Fruit fly (Drosophila melanogaster) whole organism: ENCODE measurements around the gene Acat1.

Experiments used
- CG8478 ChIP-seq: fragments of >200 bp; optimal IDR thresholded peaks from 2 replicates; lab custom pipeline; 2018; ENCODE audit warnings: inconsistent platforms
- Dll ChIP-seq: fragments of >200 bp; optimal IDR thresholded peaks from 2 replicates; lab custom pipeline; 2017
- EcR ChIP-seq, 2 experiments: fragments of >200 bp; optimal IDR thresholded peaks; 2 replicates each; lab custom pipeline; 2017; ENCODE audit warnings: missing biosample characterization in 2 of 2, missing genetic modification characterization in 2 of 2, missing genetic modification reagents in 2 of 2
- pan ChIP-seq: fragments of >200 bp; optimal IDR thresholded peaks from 2 replicates; lab custom pipeline; 2017
- psq ChIP-seq: fragments of >200 bp; optimal IDR thresholded peaks from 2 replicates; lab custom pipeline; 2017
- usp ChIP-seq: fragments of >200 bp; optimal IDR thresholded peaks from 2 replicates; lab custom pipeline; 2017; ENCODE audit warnings: missing biosample characterization, missing genetic modification characterization, mixed read lengths

The Acat1 gene

dm6 chrX:7883926-7884325 lies 4.7 kb downstream of the Acat1 start, which contains the start of gene Ir7f:
Gene Ir7f (minus strand): TSS chrX:7884026.
- TF ChIP-seq usp (GFP tag; lab: Kevin White, UChicago) (no peak), CG8478 (lab: Kevin White, UChicago) (no peak), pan (lab: Kevin White, UChicago) (no peak), psq (lab: Kevin White, UChicago) (no peak), Dll (no peak), EcR (GFP tag; optimal IDR thresholded peaks at IDR 0.05; lab: Kevin White, UChicago) (no peak)

DNA sequence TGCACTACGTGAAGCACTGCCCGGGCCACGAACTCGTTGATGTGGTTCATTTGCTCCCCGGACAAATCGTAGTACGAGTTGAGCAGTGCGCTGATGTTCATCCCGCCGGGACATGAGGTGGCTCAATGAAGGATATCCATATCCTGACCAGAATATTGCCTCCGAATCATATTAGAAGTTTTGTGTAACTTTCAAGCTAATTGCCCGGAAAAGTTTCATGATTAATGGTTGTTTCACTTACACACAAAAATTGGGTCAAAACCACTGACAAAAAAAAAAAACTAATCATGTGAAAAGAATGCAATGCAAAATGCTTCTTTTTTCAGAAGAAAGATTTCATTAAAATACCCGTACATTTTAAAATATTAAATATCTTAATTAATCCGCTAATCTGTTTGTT lies 7.0 kb downstream of the Acat1 start, which contains the start of gene Ir7e:
Gene Ir7e, minus strand, starts transcription at position 101 of the 400 bp plus-strand sequence.
- TF ChIP-seq Dll (no peak), psq (lab: Kevin White, UChicago) (no peak), CG8478 (lab: Kevin White, UChicago) (no peak), EcR (GFP tag; optimal IDR thresholded peaks at IDR 0.05; lab: Kevin White, UChicago) (no peak), usp (GFP tag; lab: Kevin White, UChicago) (no peak), pan (lab: Kevin White, UChicago) (no peak)

dm6 chrX:7878736-7879135 lies 9.8 kb downstream of the Acat1 start, which contains the start of gene Ir7d:
Gene Ir7d (minus strand): TSS chrX:7878836.
- TF ChIP-seq Dll (no peak), usp (GFP tag; lab: Kevin White, UChicago) (no peak), EcR (GFP tag; optimal IDR thresholded peaks at IDR 0.05; lab: Kevin White, UChicago) (no peak), pan (lab: Kevin White, UChicago) (no peak), psq (lab: Kevin White, UChicago) (no peak), CG8478 (lab: Kevin White, UChicago) (no peak)

- no peak for TF ChIP-seq usp (GFP tag; lab: Kevin White, UChicago)
- TF ChIP-seq Dll: no peak
- no peak for TF ChIP-seq CG8478 (lab: Kevin White, UChicago)
- no peak for TF ChIP-seq EcR (GFP tag; optimal IDR thresholded peaks at IDR 0.05; lab: Kevin White, UChicago)
- TF ChIP-seq pan (lab: Kevin White, UChicago): no peak
- no peak for TF ChIP-seq psq (lab: Kevin White, UChicago)
Measured at dm6 chrX:7874094-7874493, 14.5 kb downstream of the Acat1 start, which contains the start of gene Ir7c. Gene Ir7c (plus strand): TSS chrX:7874394.

DNA sequence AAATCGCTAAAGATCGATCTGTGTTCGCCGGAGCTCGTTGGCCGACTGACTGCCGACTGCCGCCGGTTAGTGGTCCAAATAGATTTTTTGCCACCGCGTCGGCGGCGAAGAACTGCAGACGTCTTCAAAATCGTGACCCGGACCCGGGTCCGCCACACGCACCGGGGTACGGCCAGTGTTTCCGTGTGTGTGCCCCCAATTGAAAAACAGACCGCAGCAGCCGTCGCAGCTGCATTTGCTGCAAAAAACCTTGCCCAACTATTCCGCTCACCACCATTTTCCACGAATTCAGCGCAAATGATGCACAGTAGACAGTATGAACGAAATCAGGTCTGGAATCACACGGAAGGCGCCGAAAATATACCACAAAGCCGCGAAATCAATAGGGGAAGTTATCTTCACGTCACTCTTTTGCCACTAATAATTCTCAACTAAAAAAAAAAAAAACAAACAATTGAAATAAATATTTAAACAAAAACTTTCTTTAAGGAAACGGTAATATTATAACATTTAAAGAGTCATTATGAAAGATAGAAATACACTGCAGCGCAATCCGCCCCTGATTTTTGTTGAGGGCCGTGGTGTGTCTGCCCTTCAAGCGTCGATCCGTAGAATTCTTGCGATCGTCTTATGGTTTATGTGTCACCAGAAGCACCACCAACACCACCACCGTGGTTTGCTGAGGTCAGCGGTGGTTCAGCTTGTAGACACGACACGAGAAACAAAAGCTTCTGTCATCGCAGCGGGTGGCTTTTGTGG lies 15.2 kb downstream of the Acat1 start, which contains the start of gene dec:
Gene dec, minus strand, starts transcription at position 51 of the 759 bp plus-strand sequence.
- TF ChIP-seq usp (GFP tag; lab: Kevin White, UChicago) (no peak), Dll (no peak), CG8478 (lab: Kevin White, UChicago) (no peak), pan (lab: Kevin White, UChicago) (no peak), psq (lab: Kevin White, UChicago) (no peak), EcR (GFP tag; optimal IDR thresholded peaks at IDR 0.05; lab: Kevin White, UChicago) (no peak)

- TF ChIP-seq pan (lab: Kevin White, UChicago) (no peak), CG8478 (lab: Kevin White, UChicago) (no peak), usp (GFP tag; lab: Kevin White, UChicago) (no peak), EcR (GFP tag; optimal IDR thresholded peaks at IDR 0.05; lab: Kevin White, UChicago) (no peak), psq (lab: Kevin White, UChicago) (no peak), Dll (no peak)
Measured at dm6 chrX:7866868-7867267, 21.7 kb downstream of the Acat1 start, which contains the start of gene Ir7b. Gene Ir7b (minus strand): TSS chrX:7866968.

- TF ChIP-seq CG8478 (lab: Kevin White, UChicago) (no peak), pan (lab: Kevin White, UChicago) (no peak), Dll (no peak), psq (lab: Kevin White, UChicago) (no peak), EcR (GFP tag; optimal IDR thresholded peaks at IDR 0.05; lab: Kevin White, UChicago) (no peak), usp (GFP tag; lab: Kevin White, UChicago) (no peak)
Measured at dm6 chrX:7857873-7858272, 30.7 kb downstream of the Acat1 start, which contains the start of gene CG1409. Gene CG1409 (plus strand): TSS chrX:7858173.

- no peak for TF ChIP-seq usp (GFP tag; lab: Kevin White, UChicago)
- TF ChIP-seq Dll: no peak
- TF ChIP-seq psq (lab: Kevin White, UChicago): no peak
- no peak for TF ChIP-seq pan (lab: Kevin White, UChicago)
- no peak for TF ChIP-seq CG8478 (lab: Kevin White, UChicago)
- no peak for TF ChIP-seq EcR (GFP tag; optimal IDR thresholded peaks at IDR 0.05; lab: Kevin White, UChicago)
Measured at dm6 chrX:7854144-7854543, 34.4 kb downstream of the Acat1 start, which contains the start of gene CG10920. Gene CG10920 (minus strand): TSS chrX:7854244.
